Worm (Caenorhabditis elegans) whole organism, young adult: ENCODE results near the gene clec-22.

ENCODE experiments used
- B0035.1 ChIP-seq: sonication (generic microtip); optimal IDR thresholded peaks from 2 replicates; lab custom pipeline; 2016; ENCODE audit warnings: missing genetic modification characterization, mild to moderate bottlenecking, missing compliant biosample characterization, missing genotype, missing genetic modification reagents
- B0261.1 ChIP-seq: sonication (generic microtip); optimal IDR thresholded peaks from 2 replicates; lab custom pipeline; 2016; ENCODE audit warnings: mild to moderate bottlenecking, missing genetic modification characterization, moderate library complexity, missing compliant biosample characterization
- B0336.3 ChIP-seq: fragments of 200-800 bp; sonication (Bioruptor generic); IDR thresholded peaks from 2 replicates; pipeline ENCODE4 v1.3.6; 2022; ENCODE audit warnings: missing genetic modification characterization, missing compliant biosample characterization
- F10E7.11 ChIP-seq: sonication (generic microtip); optimal IDR thresholded peaks from 2 replicates; lab custom pipeline; 2017; ENCODE audit warnings: mild to moderate bottlenecking, missing genetic modification characterization, moderate library complexity, missing compliant biosample characterization
- F33H1.4 ChIP-seq: fragments of 200-800 bp; sonication (Bioruptor generic); IDR thresholded peaks from 2 replicates; pipeline ENCODE4 v1.3.6; 2022; ENCODE audit warnings: missing genetic modification reagents, missing genetic modification characterization, missing compliant biosample characterization
- F37B4.10 ChIP-seq: fragments of 200-800 bp; sonication (Bioruptor generic); IDR thresholded peaks from 2 replicates; pipeline ENCODE4 v1.3.6; 2022; ENCODE audit warnings: missing genetic modification characterization, missing compliant biosample characterization
- Y56A3A.18 ChIP-seq: fragments of 200-800 bp; sonication (Bioruptor generic); IDR thresholded peaks from 2 replicates; pipeline ENCODE4 v1.3.6; 2022; ENCODE audit warnings: missing genetic modification reagents, missing genetic modification characterization, missing compliant biosample characterization
- Y79H2A.3 ChIP-seq: fragments of 200-800 bp; sonication (Bioruptor generic); conservative IDR thresholded peaks from 2 replicates; pipeline ENCODE4 v1.3.6; 2022; ENCODE audit warnings: missing genetic modification reagents, missing genetic modification characterization, missing compliant biosample characterization
- athp-1 ChIP-seq: sonication (generic microtip); optimal IDR thresholded peaks from 2 replicates; lab custom pipeline; 2017; ENCODE audit warnings: mild to moderate bottlenecking, missing genetic modification characterization, missing compliant biosample characterization
- bed-2 ChIP-seq: fragments of 200-800 bp; sonication (Bioruptor generic); IDR thresholded peaks from 2 replicates; pipeline ENCODE4 v1.3.6; 2022; ENCODE audit warnings: missing genetic modification reagents, missing genetic modification characterization, missing compliant biosample characterization
- cebp-1 ChIP-seq, 2 experiments: fragments of 200-800 bp in 1 of 2; sonication (Bioruptor generic) in 1 of 2; sonication (generic microtip) in 1 of 2; IDR thresholded peaks in 1 of 2; optimal IDR thresholded peaks in 1 of 2; 2 replicates each; pipeline versions ENCODE4 v1.3.6 to Lab custom; 2017 to 2022; ENCODE audit warnings: missing compliant biosample characterization in 2 of 2, missing genetic modification characterization in 2 of 2, mild to moderate bottlenecking in 1 of 2, missing genetic modification reagents in 1 of 2, moderate library complexity in 1 of 2
- egl-18 ChIP-seq: fragments of 200-800 bp; sonication (Bioruptor generic); IDR thresholded peaks from 2 replicates; pipeline ENCODE4 v1.3.6; 2022; ENCODE audit warnings: missing genetic modification reagents, missing genetic modification characterization, missing compliant biosample characterization
- ekl-4 ChIP-seq: fragments of 200-800 bp; sonication (Bioruptor generic); IDR thresholded peaks from 2 replicates; pipeline ENCODE4 v1.3.6; 2022; ENCODE audit warnings: missing genetic modification reagents, missing genetic modification characterization, missing compliant biosample characterization
- gei-17 ChIP-seq: fragments of 200-800 bp; sonication (Bioruptor generic); optimal IDR thresholded peaks from 2 replicates; lab custom pipeline; 2018; ENCODE audit warnings: mild to moderate bottlenecking, missing genetic modification characterization, missing compliant biosample characterization
- hlh-12 ChIP-seq: sonication (generic microtip); optimal IDR thresholded peaks from 2 replicates; lab custom pipeline; 2016; ENCODE audit warnings: missing genetic modification characterization, missing compliant biosample characterization
- hlh-26 ChIP-seq: fragments of 200-800 bp; sonication (Bioruptor generic); conservative IDR thresholded peaks from 2 replicates; pipeline ENCODE4 v1.3.6; 2022; ENCODE audit warnings: missing genetic modification reagents, missing genetic modification characterization, missing compliant biosample characterization
- hrde-1 ChIP-seq: sonication (generic microtip); optimal IDR thresholded peaks from 2 replicates; lab custom pipeline; 2016; ENCODE audit warnings: missing genetic modification characterization, mild to moderate bottlenecking, missing compliant biosample characterization, moderate library complexity, missing genotype, missing genetic modification reagents, borderline replicate concordance
- let-526 ChIP-seq: fragments of 200-800 bp; sonication (Bioruptor generic); IDR thresholded peaks from 2 replicates; pipeline ENCODE4 v1.3.6; 2022; ENCODE audit warnings: missing genetic modification reagents, missing genetic modification characterization, missing compliant biosample characterization
- lin-40 ChIP-seq: sonication (generic microtip); optimal IDR thresholded peaks from 2 replicates; lab custom pipeline; 2016; ENCODE audit warnings: missing genetic modification characterization, mild to moderate bottlenecking, missing compliant biosample characterization, missing genotype, missing genetic modification reagents
- lin-54 ChIP-seq: fragments of 200-800 bp; sonication (Bioruptor generic); optimal IDR thresholded peaks from 2 replicates; lab custom pipeline; 2018; ENCODE audit warnings: mild to moderate bottlenecking, missing genetic modification characterization, missing compliant biosample characterization
- madf-8 ChIP-seq: fragments of 200-800 bp; sonication (Bioruptor generic); conservative IDR thresholded peaks from 2 replicates; pipeline ENCODE4 v1.3.6; 2022; ENCODE audit warnings: missing genetic modification reagents, missing genetic modification characterization, missing compliant biosample characterization
- nhr-120 ChIP-seq: fragments of 200-800 bp; sonication (Bioruptor generic); IDR thresholded peaks from 2 replicates; pipeline ENCODE4 v1.3.6; 2022; ENCODE audit warnings: missing genetic modification characterization, missing compliant biosample characterization
- nhr-80 ChIP-seq: sonication (generic microtip); optimal IDR thresholded peaks from 2 replicates; lab custom pipeline; 2016; ENCODE audit warnings: missing genetic modification characterization, missing compliant biosample characterization
- nhr-90 ChIP-seq: sonication (generic microtip); optimal IDR thresholded peaks from 2 replicates; lab custom pipeline; 2016; ENCODE audit warnings: missing genotype, mild to moderate bottlenecking, missing genetic modification characterization, missing compliant biosample characterization
- pbrm-1 ChIP-seq: fragments of 200-800 bp; sonication (Bioruptor generic); IDR thresholded peaks from 2 replicates; pipeline ENCODE4 v1.3.6; 2022; ENCODE audit warnings: missing genetic modification reagents, missing genetic modification characterization, missing compliant biosample characterization
- repo-1 ChIP-seq: sonication (generic microtip); optimal IDR thresholded peaks from 2 replicates; lab custom pipeline; 2017; ENCODE audit warnings: mild to moderate bottlenecking, missing genetic modification characterization, missing compliant biosample characterization
- snpc-1.3 ChIP-seq: sonication (generic microtip); optimal IDR thresholded peaks from 2 replicates; lab custom pipeline; 2017; ENCODE audit warnings: missing genetic modification characterization, mild to moderate bottlenecking, missing compliant biosample characterization, antibody characterized with exemption, moderate library complexity, missing genotype, missing genetic modification reagents; ENCODE audit not compliant: insufficient read depth
- snpc-4 ChIP-seq, 5 experiments: fragments of 150-350 bp in 1 of 5; sonication (generic microtip) in 4 of 5; optimal IDR thresholded peaks; 2 replicates each; lab custom pipeline; 2014 to 2018; ENCODE audit warnings: missing genetic modification characterization in 5 of 5, missing biosample characterization in 3 of 5, antibody characterized with exemption in 2 of 5, mild to moderate bottlenecking in 2 of 5, missing compliant biosample characterization in 2 of 5, missing genotype in 2 of 5, moderate library complexity in 2 of 5, missing genetic modification reagents in 1 of 5
- sptf-2 ChIP-seq: fragments of 200-800 bp; sonication (Bioruptor generic); optimal IDR thresholded peaks from 2 replicates; lab custom pipeline; 2018; ENCODE audit warnings: mild to moderate bottlenecking, missing genetic modification characterization, missing compliant biosample characterization
- tlf-1 ChIP-seq: fragments of 200-800 bp; sonication (Bioruptor generic); optimal IDR thresholded peaks from 2 replicates; lab custom pipeline; 2018; ENCODE audit warnings: mild to moderate bottlenecking, missing genetic modification characterization, missing compliant biosample characterization
- unc-130 ChIP-seq: sonication (generic microtip); optimal IDR thresholded peaks from 2 replicates; lab custom pipeline; 2016; ENCODE audit warnings: missing genetic modification reagents, missing genetic modification characterization, missing compliant biosample characterization
- xnd-1 ChIP-seq: sonication (generic microtip); optimal IDR thresholded peaks from 2 replicates; lab custom pipeline; 2016; ENCODE audit warnings: missing genotype, missing genetic modification reagents, missing genetic modification characterization, missing compliant biosample characterization
- zim-3 ChIP-seq: sonication (generic microtip); optimal IDR thresholded peaks from 2 replicates; lab custom pipeline; 2017; ENCODE audit warnings: mild to moderate bottlenecking, missing genetic modification characterization, moderate library complexity, missing compliant biosample characterization
- ztf-26 ChIP-seq: sonication (generic microtip); optimal IDR thresholded peaks from 2 replicates; lab custom pipeline; 2017; ENCODE audit warnings: missing genetic modification characterization, missing compliant biosample characterization
- ztf-3 ChIP-seq: fragments of 200-800 bp; sonication (Bioruptor generic); optimal IDR thresholded peaks from 2 replicates; lab custom pipeline; 2018; ENCODE audit warnings: mild to moderate bottlenecking, missing genetic modification characterization, missing compliant biosample characterization
- ztf-6 ChIP-seq: fragments of 200-800 bp; sonication (Bioruptor generic); IDR thresholded peaks from 2 replicates; pipeline ENCODE4 v1.3.6; 2022; ENCODE audit warnings: missing genetic modification reagents, missing genetic modification characterization, missing compliant biosample characterization

Gene clec-22

DNA sequence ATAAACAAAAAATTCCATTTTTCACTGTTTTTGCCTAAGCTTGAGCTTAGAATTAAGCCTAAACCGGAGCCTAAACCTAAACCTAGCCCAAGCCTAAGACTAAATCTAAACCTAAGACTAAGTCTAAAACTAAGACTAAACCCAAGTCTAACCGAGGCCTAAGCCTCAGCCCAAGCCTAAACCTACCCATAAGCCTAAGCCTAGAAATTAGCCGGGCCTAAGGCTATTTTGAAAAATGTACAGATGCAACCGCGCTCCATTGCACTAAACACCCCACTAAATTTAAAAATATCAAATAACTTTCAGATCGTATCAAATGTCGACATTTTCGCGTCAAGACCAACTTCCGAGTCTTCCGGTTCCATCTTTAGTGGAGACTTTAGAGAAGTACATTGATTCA, 43.0 kb upstream of the clec-22 start, which contains the start of gene T20B3.1:
Gene T20B3.1 (plus strand): TSS at position 301 of the 400 bp plus-strand sequence.
- TF ChIP-seq pbrm-1 (GFP tag; lab: Robert Waterston, UW) = no peak
- TF ChIP-seq hrde-1 (tag; lab: Kevin White, UChicago) = no peak
- no peak for TF ChIP-seq lin-40 (tag; lab: Kevin White, UChicago)
- no peak for TF ChIP-seq ztf-26 (tag; lab: Kevin White, UChicago)
- TF ChIP-seq nhr-90 (tag; lab: Kevin White, UChicago) = no peak
- TF ChIP-seq egl-18 = no peak
- no peak for TF ChIP-seq unc-130 (GFP tag; lab: Kevin White, UChicago)
- TF ChIP-seq Y79H2A.3 (GFP tag; lab: Robert Waterston, UW) = no peak
- no peak for TF ChIP-seq hlh-26 (GFP tag; lab: Robert Waterston, UW)
- TF ChIP-seq ztf-6 = no peak
- no peak for TF ChIP-seq Y56A3A.18 (GFP tag; lab: Robert Waterston, UW)
- TF ChIP-seq sptf-2 (GFP tag; lab: Kevin White, UChicago) = no peak
- no peak for TF ChIP-seq madf-8 (GFP tag; lab: Robert Waterston, UW)
- TF ChIP-seq B0336.3 (GFP tag; lab: Robert Waterston, UW) = no peak
- TF ChIP-seq, all 124 proteins: peak for 0

DNA sequence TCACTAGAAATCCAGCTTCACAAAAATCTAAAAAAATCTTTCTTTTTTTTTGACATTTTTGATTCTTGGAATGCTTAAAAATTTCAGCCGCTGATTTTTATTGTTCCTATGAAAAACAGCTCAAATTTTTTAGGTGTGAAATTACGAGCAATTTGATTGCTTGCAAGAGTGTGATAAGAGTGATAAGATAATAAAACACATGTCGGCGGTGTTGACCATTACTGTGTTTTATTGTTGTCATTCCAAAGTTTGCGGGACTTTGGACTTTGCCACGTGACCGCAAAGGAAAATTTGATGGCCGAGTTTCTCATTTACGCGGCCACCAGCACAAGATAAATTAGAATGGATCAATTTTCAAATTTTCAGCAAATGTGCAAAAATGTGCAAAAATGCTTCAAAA, 41.5 kb upstream of the clec-22 start:
- TF ChIP-seq nhr-80 (tag; lab: Kevin White, UChicago) (peak; percentile 56), gei-17 (no peak), snpc-4 (GFP tag; optimal IDR thresholded peaks at IDR 0.05; lab: Kevin White, UChicago) (no peak), snpc-4 (tag; optimal IDR thresholded peaks at IDR 0.05; lab: Kevin White, UChicago) (peak in 1 of 4 experiments; percentile 18), xnd-1 (tag; lab: Kevin White, UChicago) (no peak), cebp-1 (GFP tag; IDR thresholded peaks at IDR 0.05; lab: Robert Waterston, UW) (no peak), cebp-1 (tag; optimal IDR thresholded peaks at IDR 0.05; lab: Kevin White, UChicago) (peak; percentile 17)

DNA sequence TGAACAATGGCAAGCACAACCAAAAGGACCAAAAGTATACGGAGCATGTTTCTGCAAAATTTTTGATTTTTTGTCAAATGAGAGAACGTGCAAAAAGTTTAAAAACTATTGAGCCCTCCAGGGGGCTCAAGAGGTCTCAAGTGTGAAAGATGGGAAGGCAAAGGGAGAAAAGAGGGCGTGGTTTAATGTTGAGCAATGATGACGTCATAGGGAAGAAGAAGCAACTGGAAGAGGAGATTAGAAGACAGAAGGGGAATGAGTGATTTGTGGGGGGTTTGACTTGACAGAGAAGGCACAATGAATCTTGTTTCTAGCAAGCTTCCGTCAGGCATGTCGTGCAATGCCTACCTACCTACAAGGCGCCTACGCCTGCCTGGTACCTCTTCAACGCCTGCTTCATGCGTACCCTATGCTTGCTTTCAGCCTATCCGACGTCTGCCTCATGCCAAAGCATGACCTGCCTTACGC, 36.9 kb upstream of the clec-22 start, which contains the start of gene T20B3.14:
Gene T20B3.14 (minus strand): TSS at position 51 of the 468 bp plus-strand sequence.
- TF ChIP-seq xnd-1 (tag; lab: Kevin White, UChicago) = no peak
- 0 out of 2 replicates have a peak, but pooled peaks have one; percentile 89 for TF ChIP-seq F37B4.10 (GFP tag; lab: Robert Waterston, UW)
- no peak for TF ChIP-seq ekl-4 (GFP tag; lab: Robert Waterston, UW)

DNA sequence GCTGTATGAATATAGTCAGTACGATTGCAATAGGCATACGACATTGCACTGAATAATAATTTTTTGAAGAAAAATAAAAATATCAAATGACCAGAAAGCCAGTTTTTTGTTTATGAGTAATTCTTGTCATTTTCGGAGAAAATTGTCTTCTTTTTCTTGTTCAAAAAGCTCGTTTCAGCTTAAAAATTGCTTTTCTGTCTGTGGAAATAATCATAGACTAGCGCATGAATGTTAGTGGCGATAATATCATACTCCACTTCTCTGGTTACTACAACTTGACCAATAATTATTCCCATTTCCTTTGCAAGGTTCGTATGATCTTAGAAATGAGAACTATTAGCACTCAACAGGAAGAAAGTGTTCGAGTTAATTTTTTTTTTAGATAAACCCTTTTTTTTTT, 30.7 kb upstream of the clec-22 start, which contains the start of gene srh-216:
Gene srh-216 (minus strand): TSS at position 101 of the 400 bp plus-strand sequence.
- TF ChIP-seq repo-1 (tag; lab: Kevin White, UChicago) (no peak), athp-1 (tag; lab: Kevin White, UChicago) (no peak), nhr-90 (tag; lab: Kevin White, UChicago) (no peak), lin-54 (GFP tag; lab: Kevin White, UChicago) (no peak), snpc-4 (GFP tag; optimal IDR thresholded peaks at IDR 0.05; lab: Kevin White, UChicago) (no peak), snpc-4 (tag; optimal IDR thresholded peaks at IDR 0.05; lab: Kevin White, UChicago) (no peak), nhr-120 (GFP tag; lab: Robert Waterston, UW) (no peak), B0035.1 (tag; lab: Kevin White, UChicago) (no peak), snpc-1.3 (tag; lab: Kevin White, UChicago) (no peak), B0261.1 (no peak), madf-8 (GFP tag; lab: Robert Waterston, UW) (no peak), tlf-1 (GFP tag; lab: Kevin White, UChicago) (no peak)

DNA sequence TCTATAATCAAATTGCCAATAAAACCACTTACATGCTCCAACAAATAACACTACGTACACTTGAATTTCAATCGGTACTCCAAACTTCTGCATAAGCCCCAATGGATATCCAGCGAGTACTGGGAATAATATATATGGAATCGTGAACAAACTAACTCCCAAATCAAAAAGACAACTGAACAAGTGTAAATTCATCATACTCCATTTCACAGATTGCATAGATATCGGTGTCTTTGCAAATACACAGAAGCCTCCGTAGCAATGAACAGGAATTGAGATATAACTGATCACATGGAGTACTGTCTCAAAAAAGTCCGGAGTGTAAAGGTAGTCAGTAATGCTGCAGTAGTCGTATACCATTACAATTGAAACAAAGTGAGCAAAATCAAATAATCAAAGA, 28.8 kb upstream of the clec-22 start, which contains the start of gene srh-214:
Gene srh-214 (minus strand): TSS at position 360 of the 400 bp plus-strand sequence.
- no peak for TF ChIP-seq zim-3 (tag; lab: Kevin White, UChicago)
- no peak for TF ChIP-seq F10E7.11 (tag; lab: Kevin White, UChicago)
- no peak for TF ChIP-seq hlh-12 (tag; lab: Kevin White, UChicago)
- TF ChIP-seq let-526 (GFP tag; lab: Robert Waterston, UW) = no peak
- no peak for TF ChIP-seq bed-2 (GFP tag; lab: Robert Waterston, UW)
- no peak for TF ChIP-seq sptf-2 (GFP tag; lab: Kevin White, UChicago)
- TF ChIP-seq F33H1.4 (GFP tag; lab: Robert Waterston, UW) = no peak
- no peak for TF ChIP-seq ztf-3 (GFP tag; lab: Kevin White, UChicago)
- TF ChIP-seq nhr-80 (tag; lab: Kevin White, UChicago) = no peak
